Fruit fly (Drosophila melanogaster): ENCODE measurements around the gene CG13712.

The CG13712 gene

DNA sequence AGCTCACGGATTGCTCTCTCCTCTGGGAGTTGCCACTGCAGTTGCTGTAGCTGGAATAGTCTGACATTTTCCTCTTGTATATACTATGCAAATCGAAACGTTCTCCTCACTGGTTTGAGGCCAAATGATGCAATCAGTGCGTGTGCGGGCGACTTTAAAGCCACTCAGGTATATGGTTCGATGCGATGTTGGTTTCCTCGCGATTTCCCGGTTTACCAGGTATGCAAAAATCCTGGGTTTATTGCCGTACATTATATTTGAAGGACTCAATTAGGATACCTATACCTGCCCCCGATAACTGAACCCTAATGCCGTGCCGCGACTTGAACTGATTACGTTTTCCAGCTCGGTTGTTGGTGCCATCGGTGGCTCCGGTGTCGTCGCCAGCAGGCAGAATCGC, at the start of gene CG13712:
TSS of gene CG13712 (minus strand) at position 101 of the 400 bp plus-strand sequence.
- no peak for TF ChIP-seq CG12605 (GFP tag; IDR thresholded peaks at IDR 0.05)
- no peak for TF ChIP-seq Snoo (tag; optimal IDR thresholded peaks at IDR 0.05)
- TF ChIP-seq CG13204 (GFP tag; optimal IDR thresholded peaks at IDR 0.05), result no peak
- TF ChIP-seq Pif1B (GFP tag; optimal IDR thresholded peaks at IDR 0.05), result no peak
- no peak for TF ChIP-seq CG4496 (GFP tag; IDR thresholded peaks at IDR 0.05)
- no peak for TF ChIP-seq Pif1A (GFP tag; optimal IDR thresholded peaks at IDR 0.05)
- no peak for TF ChIP-seq CG14655 (GFP tag; optimal IDR thresholded peaks at IDR 0.05)
- TF ChIP-seq CG34367 (tag; optimal IDR thresholded peaks at IDR 0.05), result no peak
- no peak for TF ChIP-seq gl (tag; optimal IDR thresholded peaks at IDR 0.05)
- no peak for TF ChIP-seq fd96Ca (GFP tag; IDR thresholded peaks at IDR 0.05)
- TF ChIP-seq CG32121 (GFP tag; IDR thresholded peaks at IDR 0.05), result no peak
- TF ChIP-seq CG10348 (GFP tag; IDR thresholded peaks at IDR 0.05), result no peak
- no peak for TF ChIP-seq CG9948 (tag; optimal IDR thresholded peaks at IDR 0.05)
- TF ChIP-seq CG8159 (tag; optimal IDR thresholded peaks at IDR 0.05), result no peak

dm6 chr3L:4757583-4757982, 47.9 kb upstream of the CG13712 start, which contains the start of gene CG13711:
TSS of gene CG13711 (plus strand) at chr3L:4757883.
- no peak for TF ChIP-seq CG32121 (GFP tag; IDR thresholded peaks at IDR 0.05)
- TF ChIP-seq EcR (GFP tag; optimal IDR thresholded peaks at IDR 0.05), result no peak
- TF ChIP-seq CG15710 (tag; optimal IDR thresholded peaks at IDR 0.05), result no peak
- no peak for TF ChIP-seq CG34367 (tag; optimal IDR thresholded peaks at IDR 0.05)
- TF ChIP-seq Pif1B (GFP tag; optimal IDR thresholded peaks at IDR 0.05), result no peak

- TF ChIP-seq CG34367 (tag; optimal IDR thresholded peaks at IDR 0.05) (no peak), CG15710 (tag; optimal IDR thresholded peaks at IDR 0.05) (no peak), rn (GFP tag; IDR thresholded peaks at IDR 0.05) (no peak), CG8301 (tag; optimal IDR thresholded peaks at IDR 0.05) (no peak), CG32121 (GFP tag; IDR thresholded peaks at IDR 0.05) (no peak), fd96Ca (GFP tag; IDR thresholded peaks at IDR 0.05) (no peak), Pif1A (GFP tag; optimal IDR thresholded peaks at IDR 0.05) (no peak)
These were observed 43.9 kb upstream of the CG13712 start, which contains the start of gene CG12493 for dm6 chr3L:4753638-4754037. TSS of gene CG12493 (minus strand) at chr3L:4753738.

DNA sequence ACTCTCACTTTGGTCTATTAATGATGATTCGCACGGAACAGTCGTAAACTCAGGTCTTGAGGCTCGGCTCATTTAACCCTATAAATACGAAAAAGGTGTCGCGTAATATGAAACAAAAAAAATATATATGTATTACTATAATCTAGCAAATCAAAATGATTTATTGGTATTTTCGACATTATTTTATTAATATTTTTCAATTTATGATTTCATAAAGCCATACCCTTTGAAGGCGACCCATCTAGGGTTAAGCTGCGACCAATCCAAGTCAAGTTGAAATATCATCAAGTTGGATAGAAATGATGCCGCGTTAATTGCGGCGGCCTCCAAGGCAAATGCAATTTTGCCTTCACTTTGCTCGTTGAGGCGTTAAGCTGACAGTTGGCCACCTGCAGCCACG, 41.1 kb upstream of the CG13712 start:
- TF ChIP-seq Pif1A (GFP tag; optimal IDR thresholded peaks at IDR 0.05), result no peak
- no peak for TF ChIP-seq gl (tag; optimal IDR thresholded peaks at IDR 0.05)
- peak; percentile 8 for TF ChIP-seq CG9948 (tag; optimal IDR thresholded peaks at IDR 0.05)
- TF ChIP-seq fd96Ca (GFP tag; IDR thresholded peaks at IDR 0.05), result no peak
- no peak for TF ChIP-seq CG15710 (tag; optimal IDR thresholded peaks at IDR 0.05)
- peak; percentile 23 for TF ChIP-seq CG17806 (tag; optimal IDR thresholded peaks at IDR 0.05)
- TF ChIP-seq CG14655 (GFP tag; optimal IDR thresholded peaks at IDR 0.05), result peak; percentile 28
- no peak for TF ChIP-seq CG12605 (GFP tag; IDR thresholded peaks at IDR 0.05)
- TF ChIP-seq CG13204 (GFP tag; optimal IDR thresholded peaks at IDR 0.05), result no peak
- peak; percentile 9 for TF ChIP-seq CG8301 (tag; optimal IDR thresholded peaks at IDR 0.05)
- no peak for TF ChIP-seq EcR (GFP tag; optimal IDR thresholded peaks at IDR 0.05)
- peak; percentile 29 for TF ChIP-seq CG8159 (tag; optimal IDR thresholded peaks at IDR 0.05)

DNA sequence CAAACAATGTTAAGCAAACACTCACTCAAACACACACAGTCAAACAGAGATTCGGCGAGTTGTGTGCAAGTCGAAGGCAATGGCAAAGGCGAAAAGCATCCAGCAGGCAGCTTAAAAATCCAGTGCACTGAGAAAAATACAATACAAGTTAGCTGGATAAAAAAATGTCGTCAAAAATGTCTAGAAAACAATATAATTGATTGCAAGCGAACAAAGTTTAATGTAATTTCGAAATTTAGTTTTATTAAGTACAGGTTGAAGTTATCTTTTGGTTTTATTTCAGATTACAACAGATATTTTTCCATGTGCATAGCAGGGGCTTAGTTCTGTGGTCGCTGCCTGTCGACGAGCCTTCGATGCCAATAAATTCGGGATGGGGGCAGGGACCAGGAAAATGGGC, 39.4 kb upstream of the CG13712 start:
- peak; percentile 66 for TF ChIP-seq CG8159 (tag; optimal IDR thresholded peaks at IDR 0.05)
- no peak for TF ChIP-seq CG10348 (GFP tag; IDR thresholded peaks at IDR 0.05)
- peak; percentile 68 for TF ChIP-seq CG17806 (tag; optimal IDR thresholded peaks at IDR 0.05)
- peak; percentile 45 for TF ChIP-seq Pif1B (GFP tag; optimal IDR thresholded peaks at IDR 0.05)
- peak; percentile 58 for TF ChIP-seq CG15710 (tag; optimal IDR thresholded peaks at IDR 0.05)
- TF ChIP-seq EcR (GFP tag; optimal IDR thresholded peaks at IDR 0.05), result no peak
- TF ChIP-seq Pif1A (GFP tag; optimal IDR thresholded peaks at IDR 0.05), result peak; percentile 53
- peak; percentile 2 for TF ChIP-seq Snoo (tag; optimal IDR thresholded peaks at IDR 0.05)
- peak; percentile 25 for TF ChIP-seq D1 (tag; optimal IDR thresholded peaks at IDR 0.05)
- TF ChIP-seq CG9948 (tag; optimal IDR thresholded peaks at IDR 0.05), result peak; percentile 68
- TF ChIP-seq CG34367 (tag; optimal IDR thresholded peaks at IDR 0.05), result peak; percentile 52
- TF ChIP-seq gl (tag; optimal IDR thresholded peaks at IDR 0.05), result no peak
- TF ChIP-seq CG8301 (tag; optimal IDR thresholded peaks at IDR 0.05), result peak; percentile 62
- peak; percentile 41; the same call in 1 of the 2 replicates for TF ChIP-seq Ets98B (GFP tag; IDR thresholded peaks at IDR 0.05)
- peak; percentile 62 for TF ChIP-seq CG14655 (GFP tag; optimal IDR thresholded peaks at IDR 0.05)
- TF ChIP-seq rn (GFP tag; IDR thresholded peaks at IDR 0.05), result no peak
- TF ChIP-seq CG4496 (GFP tag; IDR thresholded peaks at IDR 0.05), result peak; percentile 62; the same call in 1 of the 3 replicates
- no peak for TF ChIP-seq fd96Ca (GFP tag; IDR thresholded peaks at IDR 0.05)
- TF ChIP-seq CG12605 (GFP tag; IDR thresholded peaks at IDR 0.05), result no peak
- TF ChIP-seq CG32121 (GFP tag; IDR thresholded peaks at IDR 0.05), result no peak
- no peak for TF ChIP-seq CG13204 (GFP tag; optimal IDR thresholded peaks at IDR 0.05)

DNA sequence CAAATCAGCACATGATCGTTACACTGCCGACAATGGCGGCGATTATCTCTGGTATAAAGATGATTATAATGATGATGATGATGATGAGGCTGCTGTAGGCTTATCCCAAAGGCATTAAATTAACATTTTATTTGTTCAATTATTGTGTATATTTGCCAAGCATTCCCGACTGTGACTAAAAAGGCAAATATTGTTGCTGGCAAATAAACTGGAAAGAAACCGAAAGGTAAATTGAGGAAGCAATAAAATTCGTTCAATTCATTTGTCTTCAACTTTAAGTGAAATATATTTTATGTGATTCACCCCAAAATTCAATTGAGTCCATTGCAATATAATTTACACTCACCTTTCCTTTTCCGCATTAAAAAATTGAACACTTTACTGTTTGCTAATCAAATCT, 38.4 kb upstream of the CG13712 start:
- no peak for TF ChIP-seq CG13204 (GFP tag; optimal IDR thresholded peaks at IDR 0.05)
- no peak for TF ChIP-seq CG34367 (tag; optimal IDR thresholded peaks at IDR 0.05)
- TF ChIP-seq Pif1B (GFP tag; optimal IDR thresholded peaks at IDR 0.05), result no peak
- no peak for TF ChIP-seq rn (GFP tag; IDR thresholded peaks at IDR 0.05)
- no peak for TF ChIP-seq D1 (tag; optimal IDR thresholded peaks at IDR 0.05)
- TF ChIP-seq CG12605 (GFP tag; IDR thresholded peaks at IDR 0.05), result no peak
- no peak for TF ChIP-seq CG8301 (tag; optimal IDR thresholded peaks at IDR 0.05)
